Worm (Caenorhabditis elegans) whole organism, late embryonic: ENCODE data around the gene F11G11.5.
"Not testable (repeated sequence)": the region's sequence is repeated elsewhere in the genome, so short reads cannot be mapped to it uniquely, and the experiment has no call there.

Source experiments
- ama-1 ChIP-seq: fragments of 150-350 bp; optimal IDR thresholded peaks from 2 replicates; lab custom pipeline; 2014
- ceh-14 ChIP-seq: sonication (generic microtip); optimal IDR thresholded peaks from 2 replicates; lab custom pipeline; 2016; ENCODE audit warnings: missing genotype, missing genetic modification characterization, missing compliant biosample characterization
- ceh-19 ChIP-seq: fragments of 200-800 bp; sonication (Bioruptor generic); optimal IDR thresholded peaks from 2 replicates; lab custom pipeline; 2018; ENCODE audit warnings: mild to moderate bottlenecking, missing genetic modification characterization, missing compliant biosample characterization
- ceh-22 ChIP-seq: sonication (generic microtip); optimal IDR thresholded peaks from 2 replicates; lab custom pipeline; 2017; ENCODE audit warnings: missing biosample characterization, missing genetic modification characterization
- ceh-30 ChIP-seq: fragments of 150-350 bp; optimal IDR thresholded peaks from 2 replicates; lab custom pipeline; 2014; ENCODE audit warnings: missing biosample characterization, missing genetic modification characterization
- ceh-31 ChIP-seq: sonication (generic microtip); optimal IDR thresholded peaks from 2 replicates; lab custom pipeline; 2016; ENCODE audit warnings: missing genetic modification characterization, missing compliant biosample characterization
- ceh-34 ChIP-seq: sonication (generic microtip); optimal IDR thresholded peaks from 2 replicates; lab custom pipeline; 2016; ENCODE audit warnings: mild to moderate bottlenecking, missing genetic modification characterization, missing compliant biosample characterization
- ceh-45 ChIP-seq: fragments of 200-800 bp; sonication (Bioruptor generic); IDR thresholded peaks from 2 replicates; pipeline ENCODE4 v1.3.6; 2022; ENCODE audit warnings: missing genetic modification reagents, missing genetic modification characterization, missing compliant biosample characterization
- ceh-48 ChIP-seq: sonication (generic microtip); optimal IDR thresholded peaks from 2 replicates; lab custom pipeline; 2016; ENCODE audit warnings: missing genetic modification characterization, inconsistent platforms, missing compliant biosample characterization
- ceh-6 ChIP-seq: fragments of 200-800 bp; sonication (Bioruptor generic); optimal IDR thresholded peaks from 2 replicates; lab custom pipeline; 2018; ENCODE audit warnings: mild to moderate bottlenecking, missing genetic modification characterization, missing compliant biosample characterization
- ceh-9 ChIP-seq: sonication (generic microtip); optimal IDR thresholded peaks from 2 replicates; lab custom pipeline; 2016; ENCODE audit warnings: mild to moderate bottlenecking, missing genetic modification characterization, inconsistent platforms, missing compliant biosample characterization
- dve-1 ChIP-seq: sonication (generic microtip); optimal IDR thresholded peaks from 2 replicates; lab custom pipeline; 2017; ENCODE audit warnings: antibody characterized with exemption, mild to moderate bottlenecking, missing genetic modification characterization, missing compliant biosample characterization
- elt-2 ChIP-seq: sonication (generic microtip); optimal IDR thresholded peaks from 2 replicates; lab custom pipeline; 2016; ENCODE audit warnings: missing genetic modification reagents, missing genetic modification characterization, missing compliant biosample characterization
- ets-4 ChIP-seq: sonication (generic microtip); optimal IDR thresholded peaks from 2 replicates; lab custom pipeline; 2016; ENCODE audit warnings: missing genetic modification characterization, missing compliant biosample characterization
- fax-1 ChIP-seq: sonication (generic microtip); optimal IDR thresholded peaks from 2 replicates; lab custom pipeline; 2016; ENCODE audit warnings: missing genotype, missing genetic modification characterization, missing compliant biosample characterization
- gmeb-2 ChIP-seq: sonication (generic microtip); optimal IDR thresholded peaks from 2 replicates; lab custom pipeline; 2016; ENCODE audit warnings: missing genetic modification characterization, inconsistent platforms, missing compliant biosample characterization
- hlh-6 ChIP-seq: sonication (generic microtip); optimal IDR thresholded peaks from 2 replicates; lab custom pipeline; 2016; ENCODE audit warnings: missing genotype, missing genetic modification characterization, missing compliant biosample characterization
- lim-6 ChIP-seq: sonication (generic microtip); optimal IDR thresholded peaks from 2 replicates; lab custom pipeline; 2016; ENCODE audit warnings: missing genetic modification characterization, missing compliant biosample characterization
- madf-2 ChIP-seq: sonication (generic microtip); optimal IDR thresholded peaks from 2 replicates; lab custom pipeline; 2017; ENCODE audit warnings: missing genetic modification characterization, missing compliant biosample characterization
- nfya-1 ChIP-seq: sonication (generic microtip); optimal IDR thresholded peaks from 2 replicates; lab custom pipeline; 2017; ENCODE audit warnings: missing genetic modification characterization, mild to moderate bottlenecking, missing compliant biosample characterization, antibody characterized with exemption, moderate library complexity
- nhr-11 ChIP-seq: fragments of 150-350 bp; optimal IDR thresholded peaks from 2 replicates; lab custom pipeline; 2014; ENCODE audit warnings: missing biosample characterization, missing genetic modification characterization
- nhr-232 ChIP-seq: sonication (generic microtip); optimal IDR thresholded peaks from 2 replicates; lab custom pipeline; 2016; ENCODE audit warnings: missing genetic modification characterization, missing compliant biosample characterization
- npax-4 ChIP-seq: sonication (generic microtip); optimal IDR thresholded peaks from 2 replicates; lab custom pipeline; 2016; ENCODE audit warnings: missing genetic modification characterization, missing compliant biosample characterization
- odd-2 ChIP-seq: sonication (generic microtip); optimal IDR thresholded peaks from 2 replicates; lab custom pipeline; 2017; ENCODE audit warnings: antibody characterized with exemption, mild to moderate bottlenecking, missing genetic modification characterization, missing compliant biosample characterization
- pag-3 ChIP-seq: sonication (generic microtip); optimal IDR thresholded peaks from 2 replicates; lab custom pipeline; 2016; ENCODE audit warnings: missing compliant biosample characterization, missing genetic modification characterization, borderline replicate concordance
- pat-9 ChIP-seq: fragments of 200-800 bp; sonication (Bioruptor generic); optimal IDR thresholded peaks from 2 replicates; lab custom pipeline; 2018; ENCODE audit warnings: mild to moderate bottlenecking, missing genetic modification characterization, moderate library complexity, missing compliant biosample characterization
- pax-1 ChIP-seq: fragments of 150-350 bp; optimal IDR thresholded peaks from 2 replicates; lab custom pipeline; 2014; ENCODE audit warnings: missing biosample characterization, missing genetic modification characterization
- pha-4 ChIP-seq: fragments of 150-350 bp; optimal IDR thresholded peaks from 2 replicates; lab custom pipeline; 2018; ENCODE audit warnings: missing biosample characterization, missing genetic modification reagents, missing genetic modification characterization
- pqm-1 ChIP-seq: sonication (generic microtip); optimal IDR thresholded peaks from 2 replicates; lab custom pipeline; 2016; ENCODE audit warnings: missing genetic modification characterization, missing compliant biosample characterization
- pros-1 ChIP-seq: fragments of 150-350 bp; optimal IDR thresholded peaks from 2 replicates; lab custom pipeline; 2014; ENCODE audit warnings: missing biosample characterization, missing genetic modification reagents, missing genetic modification characterization
- rnt-1 ChIP-seq: sonication (generic microtip); optimal IDR thresholded peaks from 2 replicates; lab custom pipeline; 2016; ENCODE audit warnings: missing genetic modification characterization, missing compliant biosample characterization
- sdc-2 ChIP-seq: sonication (generic microtip); optimal IDR thresholded peaks from 2 replicates; lab custom pipeline; 2016; ENCODE audit warnings: missing genotype, missing genetic modification characterization, missing compliant biosample characterization
- sox-2 ChIP-seq: fragments of 200-800 bp; sonication (Bioruptor generic); IDR thresholded peaks from 2 replicates; pipeline ENCODE4 v1.3.6; 2022; ENCODE audit warnings: missing genetic modification reagents, missing genetic modification characterization, missing compliant biosample characterization
- sox-4 ChIP-seq: sonication (generic microtip); optimal IDR thresholded peaks from 2 replicates; lab custom pipeline; 2017; ENCODE audit warnings: mild to moderate bottlenecking, missing genetic modification characterization, inconsistent platforms, missing compliant biosample characterization
- tbx-2 ChIP-seq: sonication (generic microtip); optimal IDR thresholded peaks from 2 replicates; lab custom pipeline; 2016; ENCODE audit warnings: missing genetic modification characterization, missing compliant biosample characterization
- tbx-7 ChIP-seq: sonication (generic microtip); optimal IDR thresholded peaks from 2 replicates; lab custom pipeline; 2016; ENCODE audit warnings: missing genotype, missing genetic modification characterization, missing compliant biosample characterization
- unc-42 ChIP-seq: sonication (generic microtip); optimal IDR thresholded peaks from 2 replicates; lab custom pipeline; 2016; ENCODE audit warnings: missing genotype, missing genetic modification characterization, missing compliant biosample characterization
- unc-55 ChIP-seq: sonication (generic microtip); optimal IDR thresholded peaks from 2 replicates; lab custom pipeline; 2017; ENCODE audit warnings: missing biosample characterization, missing genetic modification reagents, missing genetic modification characterization
- unc-86 ChIP-seq: sonication (generic microtip); optimal IDR thresholded peaks from 2 replicates; lab custom pipeline; 2016; ENCODE audit warnings: missing genetic modification characterization, missing compliant biosample characterization
- zip-5 ChIP-seq: sonication (generic microtip); optimal IDR thresholded peaks from 2 replicates; lab custom pipeline; 2016; ENCODE audit warnings: missing genetic modification characterization, missing compliant biosample characterization

Gene F11G11.5

DNA sequence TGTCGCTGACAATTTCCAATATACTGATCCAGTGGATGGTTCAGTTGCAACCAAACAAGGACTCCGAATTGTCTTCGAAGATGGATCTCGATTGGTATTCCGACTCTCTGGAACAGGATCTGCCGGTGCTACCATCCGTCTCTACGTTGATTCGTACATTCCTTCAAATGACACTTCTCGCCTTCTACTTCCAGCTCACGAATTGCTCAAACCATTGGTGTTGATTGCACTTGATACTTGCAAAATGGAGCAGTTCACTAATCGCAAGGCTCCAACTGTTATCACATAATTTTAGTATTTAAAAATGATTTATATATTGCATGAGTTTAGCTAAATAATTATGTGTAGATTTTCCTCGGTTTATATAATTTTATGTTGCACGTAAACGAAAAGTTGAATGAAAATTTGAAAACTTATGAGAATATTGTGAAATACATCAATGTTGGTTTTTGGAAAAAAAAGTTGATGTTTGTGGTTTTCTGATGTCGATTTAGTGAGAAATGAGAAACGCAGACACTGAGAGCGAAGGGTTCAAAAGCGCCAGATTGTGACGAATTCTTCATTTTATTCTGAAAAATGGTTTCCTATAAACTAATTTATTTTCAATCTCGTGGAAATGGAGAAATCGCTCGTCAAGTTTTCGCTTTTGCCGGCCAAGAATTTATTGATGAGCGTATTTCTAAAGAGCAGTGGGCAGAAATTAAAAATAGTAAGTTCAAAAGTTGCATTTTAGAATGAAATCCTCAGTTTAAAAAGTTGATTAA lies 33.5 kb downstream of the F11G11.5 start, which contains the start of gene gst-9:
Gene gst-9 (plus strand): TSS at position 574 of the 764 bp plus-strand sequence.
- TF ChIP-seq pros-1 (no peak), unc-55 (GFP tag; lab: Kevin White, UChicago) (no peak), ceh-6 (GFP tag; lab: Kevin White, UChicago) (no peak), madf-2 (tag; lab: Kevin White, UChicago) (no peak), zip-5 (tag; lab: Kevin White, UChicago) (no peak), gmeb-2 (tag; lab: Kevin White, UChicago) (no peak), ceh-19 (GFP tag; lab: Kevin White, UChicago) (no peak), ceh-45 (GFP tag; lab: Robert Waterston, UW) (no peak)

DNA sequence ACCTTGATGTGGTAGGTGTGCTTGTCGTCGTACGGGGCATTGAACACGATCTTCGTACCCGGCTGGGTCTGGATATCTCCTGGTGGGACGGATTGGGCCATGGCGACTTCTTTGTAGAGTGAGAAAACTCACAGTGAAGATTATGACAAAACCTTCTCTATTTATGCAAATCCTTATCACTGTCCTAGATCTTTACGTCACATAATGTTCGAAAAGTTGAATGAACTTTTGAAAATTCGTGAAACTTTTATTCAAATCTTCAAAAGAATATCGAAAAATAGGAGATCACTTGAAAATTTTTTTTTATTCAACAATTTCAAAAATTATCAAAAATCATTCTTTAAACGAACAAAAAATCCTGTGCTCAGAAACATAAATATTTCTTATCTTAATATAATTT lies 34.9 kb downstream of the F11G11.5 start, which contains the start of gene msp-33:
Gene msp-33 (minus strand): TSS at position 101 of the 400 bp plus-strand sequence.
- TF ChIP-seq hlh-6 (no peak), pha-4 (tag; lab: Kevin White, UChicago) (no peak), fax-1 (tag; lab: Kevin White, UChicago) (no peak), nfya-1 (no peak), tbx-2 (no peak), ets-4 (no peak), lim-6 (no peak), unc-55 (GFP tag; lab: Kevin White, UChicago) (no peak), zip-5 (tag; lab: Kevin White, UChicago) (no peak), unc-42 (tag; lab: Kevin White, UChicago) (no peak), sox-4 (tag; lab: Kevin White, UChicago) (no peak)

DNA sequence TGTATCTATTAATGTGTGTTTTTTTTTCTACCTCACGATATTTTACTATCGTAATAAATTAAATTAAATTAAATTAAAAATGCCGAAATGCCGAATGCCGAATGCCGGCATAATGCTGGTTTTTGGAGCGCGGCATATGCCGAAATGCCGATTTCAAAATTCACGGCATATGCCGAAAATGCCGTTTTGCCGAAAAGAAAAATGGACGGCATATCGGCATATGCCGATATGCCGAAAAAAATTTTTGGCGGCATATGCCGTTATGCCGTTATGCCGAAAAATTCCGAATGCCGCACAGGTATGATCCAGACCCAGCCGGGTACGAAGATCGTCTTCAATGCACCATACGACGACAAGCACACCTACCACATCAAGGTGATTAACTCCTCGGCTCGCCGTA lies 40.8 kb downstream of the F11G11.5 start, which contains the start of gene msp-32:
Gene msp-32 (plus strand): TSS at position 301 of the 400 bp plus-strand sequence.
- TF ChIP-seq ceh-31 (tag; lab: Kevin White, UChicago); odd-2 (tag; lab: Kevin White, UChicago); pag-3: not testable (repeated sequence)

DNA sequence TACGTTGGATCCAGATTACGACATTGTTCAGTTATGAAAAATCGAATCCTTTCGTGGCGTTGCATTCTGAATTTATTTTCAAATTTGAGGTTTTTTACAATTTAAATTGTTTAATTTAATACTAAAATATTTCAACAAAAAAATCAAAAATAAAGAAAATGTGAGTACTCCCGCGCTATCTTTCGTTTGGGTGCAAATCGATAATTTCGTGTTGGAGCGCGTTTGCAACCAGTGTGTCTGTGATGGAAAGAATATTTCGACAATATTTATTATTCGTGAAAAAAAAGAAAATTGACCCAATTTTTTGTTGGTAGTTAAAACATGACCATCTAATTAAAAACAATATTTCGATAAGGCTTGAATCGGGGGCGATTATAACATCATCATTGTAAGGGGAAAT lies 44.3 kb downstream of the F11G11.5 start, which contains the start of gene R05F9.9:
Gene R05F9.9 (minus strand): TSS at position 66 of the 400 bp plus-strand sequence.
- no peak for TF ChIP-seq tbx-7 (tag; lab: Kevin White, UChicago)
- peak; percentile 79 for TF ChIP-seq ceh-48 (tag; lab: Kevin White, UChicago)
- TF ChIP-seq elt-2 = peak; percentile 35
- TF ChIP-seq pqm-1 (tag; lab: Kevin White, UChicago) = no peak
- no peak for TF ChIP-seq dve-1
- TF ChIP-seq ceh-30 (tag; lab: Kevin White, UChicago) = no peak
- TF ChIP-seq ceh-34 (tag; lab: Kevin White, UChicago) = no peak
- no peak for TF ChIP-seq zip-5 (tag; lab: Kevin White, UChicago)
- TF ChIP-seq ceh-19 (GFP tag; lab: Kevin White, UChicago) = no peak
- TF ChIP-seq ama-1 (lab: Kevin White, UChicago) = no peak
- TF ChIP-seq nhr-11 (tag; lab: Kevin White, UChicago) = no peak
- no peak for TF ChIP-seq odd-2 (tag; lab: Kevin White, UChicago)

DNA sequence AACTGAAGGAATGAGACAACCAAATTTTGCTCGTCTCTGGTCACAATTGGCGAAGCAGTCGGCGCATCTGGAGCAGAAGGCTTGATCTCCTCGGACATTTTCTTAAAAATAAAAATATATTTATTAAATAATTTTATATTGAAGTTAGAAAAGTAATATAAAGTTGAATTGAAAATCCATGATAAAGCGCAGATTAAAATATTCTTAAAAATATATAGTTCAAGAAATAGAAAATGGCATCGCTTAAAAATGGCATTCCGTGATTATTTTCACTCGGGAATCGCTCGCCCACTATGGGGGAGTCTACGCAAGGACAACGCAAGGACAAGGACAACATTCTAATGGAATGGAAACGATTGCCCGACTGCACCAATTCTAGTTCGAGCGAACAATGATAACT lies 46.0 kb downstream of the F11G11.5 start, which contains the start of gene sgt-1:
Gene sgt-1 (minus strand): TSS at position 101 of the 400 bp plus-strand sequence.
- not testable (repeated sequence) for TF ChIP-seq ceh-6 (GFP tag; lab: Kevin White, UChicago); sdc-2 (tag; lab: Kevin White, UChicago); pag-3

DNA sequence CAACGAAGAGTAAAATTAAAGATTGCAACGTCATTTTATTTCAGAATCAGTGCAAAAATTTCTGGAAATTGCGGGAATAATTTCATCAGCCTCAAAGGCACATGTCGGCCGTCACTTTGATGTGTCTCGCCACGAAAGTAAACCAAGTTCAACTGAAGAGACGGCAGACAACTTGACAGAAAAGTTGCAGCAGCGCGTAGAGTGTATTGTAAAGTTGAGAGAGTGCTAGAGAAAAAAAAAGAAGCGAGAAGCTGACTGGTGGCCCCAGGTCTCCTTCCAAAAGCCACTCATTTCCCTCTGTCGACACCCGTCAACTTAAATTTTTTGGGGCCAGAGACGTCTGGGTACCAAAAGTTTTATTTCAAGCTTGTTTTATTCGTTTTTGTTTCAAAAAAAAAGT lies 46.6 kb downstream of the F11G11.5 start:
- TF ChIP-seq ceh-9 (tag; lab: Kevin White, UChicago) = no peak
- TF ChIP-seq ceh-6 (GFP tag; lab: Kevin White, UChicago) = no peak
- TF ChIP-seq rnt-1 = peak; percentile 70
- peak; percentile 44 for TF ChIP-seq dve-1
- TF ChIP-seq ama-1 (lab: Kevin White, UChicago) = no peak
- TF ChIP-seq zip-5 (tag; lab: Kevin White, UChicago) = no peak
- TF ChIP-seq ceh-45 (GFP tag; lab: Robert Waterston, UW) = no peak
- no peak for TF ChIP-seq sox-2 (GFP tag; lab: Robert Waterston, UW)
- TF ChIP-seq nhr-232 (tag; lab: Kevin White, UChicago) = no peak
- no peak for TF ChIP-seq pat-9 (tag; lab: Kevin White, UChicago)
- TF ChIP-seq unc-42 (tag; lab: Kevin White, UChicago) = peak; percentile 86
- no peak for TF ChIP-seq npax-4 (tag; lab: Kevin White, UChicago)
- TF ChIP-seq nhr-11 (tag; lab: Kevin White, UChicago) = no peak
- TF ChIP-seq ceh-22 = no peak
- peak; percentile 64 for TF ChIP-seq ceh-31 (tag; lab: Kevin White, UChicago)
- TF ChIP-seq unc-86 (tag; lab: Kevin White, UChicago) = no peak
- TF ChIP-seq nfya-1 = peak; percentile 87
- no peak for TF ChIP-seq pax-1 (tag; lab: Kevin White, UChicago)
- TF ChIP-seq tbx-2 = peak; percentile 34
- TF ChIP-seq ceh-14 (tag; lab: Kevin White, UChicago) = no peak
- TF ChIP-seq tbx-7 (tag; lab: Kevin White, UChicago) = no peak
